Fruit fly (Drosophila melanogaster): ENCODE results near the gene CG2931.
A peak's percentile ranks its signal among the peaks of the same experiment; 100 is the strongest.

dm6 chr3R:5570635-5571436, 2.4 kb upstream of the CG2931 start, which contains the start of gene CRMP:
- TF ChIP-seq CG5204 (GFP tag; optimal IDR thresholded peaks at IDR 0.05) (no peak), Clk (GFP tag; optimal IDR thresholded peaks at IDR 0.05) (no peak), CG11617 (GFP tag; optimal IDR thresholded peaks at IDR 0.05) (peak; percentile 4), Hr96 (GFP tag; optimal IDR thresholded peaks at IDR 0.05) (no peak), CG33017 (tag; optimal IDR thresholded peaks at IDR 0.05) (no peak), CG1620 (GFP tag; optimal IDR thresholded peaks at IDR 0.05) (no peak), CG14711 (tag; optimal IDR thresholded peaks at IDR 0.05) (peak; percentile 11), bab1 (GFP tag; optimal IDR thresholded peaks at IDR 0.05) (no peak), Crg-1 (GFP tag; optimal IDR thresholded peaks at IDR 0.05) (no peak), kay (GFP tag; ENCODE audit: borderline replicate concordance) (peak; percentile 58), CG12768 (GFP tag; optimal IDR thresholded peaks at IDR 0.05) (peak; percentile 25), Mnt (GFP tag; optimal IDR thresholded peaks at IDR 0.05) (no peak), CG7045 (GFP tag; optimal IDR thresholded peaks at IDR 0.05) (no peak)

Measured in whole organism, adult.